Worm (Caenorhabditis elegans) whole organism, L3 larva: ENCODE results near the gene adt-3.

Experiments used
- aly-2 ChIP-seq: fragments of 150-350 bp; optimal IDR thresholded peaks from 2 replicates; lab custom pipeline; 2014; ENCODE audit warnings: missing biosample characterization, missing genetic modification characterization
- lin-15B ChIP-seq: fragments of 150-350 bp; optimal IDR thresholded peaks from 2 replicates; lab custom pipeline; 2014; ENCODE audit warnings: missing biosample characterization, missing genetic modification characterization
- nhr-76 ChIP-seq: fragments of 150-350 bp; sonication (generic microtip); optimal IDR thresholded peaks from 5 replicates; lab custom pipeline; 2014; ENCODE audit warnings: missing biosample characterization, missing genetic modification characterization

- TF ChIP-seq nhr-76 (tag; lab: Kevin White, UChicago) (no peak), lin-15B (tag; lab: Kevin White, UChicago) (no peak), aly-2 (tag; lab: Kevin White, UChicago) (no peak)
Observed at ce11 chrX:3944073-3944472, 12.6 kb downstream of the adt-3 start.
